Worm (Caenorhabditis elegans): ENCODE results near the gene srd-17.

Gene srd-17

ce11 chrV:13417513-13417912 lies 15.0 kb downstream of the srd-17 start, which contains the start of gene F53F1.6:
F53F1.6 (minus strand) TSS chrV:13417613.
- TF ChIP-seq cnd-1 (tag; optimal IDR thresholded peaks at IDR 0.05) = no peak
- no peak for TF ChIP-seq nhr-2 (tag; optimal IDR thresholded peaks at IDR 0.05)
- TF ChIP-seq mep-1 (tag; optimal IDR thresholded peaks at IDR 0.05) = no peak
- TF ChIP-seq elt-3 (tag; optimal IDR thresholded peaks at IDR 0.05) = no peak
- no peak for TF ChIP-seq mls-2 (tag; optimal IDR thresholded peaks at IDR 0.05)
- no peak for TF ChIP-seq elt-1 (tag; optimal IDR thresholded peaks at IDR 0.05; ENCODE audit: borderline replicate concordance, insufficient read depth)
- no peak for TF ChIP-seq nhr-28 (tag; optimal IDR thresholded peaks at IDR 0.05)
- no peak for TF ChIP-seq mab-5 (tag; optimal IDR thresholded peaks at IDR 0.05)
- TF ChIP-seq snpc-4 (tag; optimal IDR thresholded peaks at IDR 0.05) = no peak
- TF ChIP-seq ztf-11 (tag; optimal IDR thresholded peaks at IDR 0.05) = no peak
- TF ChIP-seq tbx-8 (GFP tag; optimal IDR thresholded peaks at IDR 0.05) = no peak
- TF ChIP-seq sptf-1 (tag; optimal IDR thresholded peaks at IDR 0.05) = no peak
- no peak for TF ChIP-seq ces-1 (GFP tag; optimal IDR thresholded peaks at IDR 0.05)
- no peak for TF ChIP-seq blmp-1 (tag; optimal IDR thresholded peaks at IDR 0.05)
- TF ChIP-seq drap-1 (GFP tag; optimal IDR thresholded peaks at IDR 0.05) = no peak
- no peak for TF ChIP-seq flh-1 (GFP tag; optimal IDR thresholded peaks at IDR 0.05)
- no peak for TF ChIP-seq ceh-39 (tag; optimal IDR thresholded peaks at IDR 0.05)
- TF ChIP-seq ceh-43 (GFP tag; optimal IDR thresholded peaks at IDR 0.05) = no peak
- TF ChIP-seq unc-120 (tag; optimal IDR thresholded peaks at IDR 0.05; ENCODE audit: poor library complexity, severe bottlenecking) = no peak

DNA sequence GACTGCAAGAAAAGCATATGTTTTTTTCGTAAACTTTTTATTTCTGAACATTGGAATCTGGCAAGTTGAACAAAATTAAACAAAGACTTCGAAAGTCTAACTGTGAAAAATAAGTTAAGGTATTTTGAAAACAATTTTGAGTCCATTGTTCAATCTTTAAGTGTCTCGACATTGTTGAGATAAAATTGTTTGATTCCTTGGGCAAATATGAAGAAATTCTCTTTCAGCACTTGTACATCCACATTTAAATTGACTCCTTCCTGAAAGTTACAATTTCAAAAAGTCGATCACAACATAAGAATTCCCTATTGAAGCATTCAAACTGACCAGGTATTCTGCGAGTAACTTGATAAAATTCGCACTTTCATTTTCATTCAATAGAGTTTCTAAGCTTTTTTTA lies 16.4 kb downstream of the srd-17 start:
- TF ChIP-seq lin-13 (tag; optimal IDR thresholded peaks at IDR 0.05) (no peak), unc-120 (tag; optimal IDR thresholded peaks at IDR 0.05; ENCODE audit: poor library complexity, severe bottlenecking) (no peak), mab-5 (tag; optimal IDR thresholded peaks at IDR 0.05) (no peak), ham-2 (GFP tag; optimal IDR thresholded peaks at IDR 0.05) (no peak), unc-62 (GFP tag; optimal IDR thresholded peaks at IDR 0.05) (no peak), snpc-4 (tag; optimal IDR thresholded peaks at IDR 0.05) (no peak)

DNA sequence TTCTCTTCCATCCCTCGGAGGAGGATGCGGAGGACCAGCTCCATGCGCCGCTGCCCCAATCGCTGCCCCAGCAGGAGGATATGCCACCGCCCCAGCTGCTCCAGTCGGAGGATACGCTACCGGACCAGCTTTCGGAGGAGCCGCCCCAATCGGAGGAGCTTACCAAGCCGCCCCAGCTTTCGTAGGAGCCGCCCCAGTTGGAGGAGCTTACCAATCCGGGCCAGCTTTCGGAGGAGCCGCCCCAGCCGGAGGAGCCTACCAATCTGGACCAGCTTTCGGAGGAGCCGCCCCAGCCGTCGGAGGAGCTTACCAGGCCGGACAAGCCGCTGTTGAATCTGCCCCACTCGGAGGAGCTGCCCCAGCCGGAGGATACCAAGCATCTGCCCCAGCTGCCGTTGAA lies 17.1 kb downstream of the srd-17 start:
- TF ChIP-seq ceh-83 (GFP tag; optimal IDR thresholded peaks at IDR 0.05) (peak; percentile 31), ceh-43 (GFP tag; optimal IDR thresholded peaks at IDR 0.05) (peak; percentile 6), drap-1 (GFP tag; optimal IDR thresholded peaks at IDR 0.05) (no peak)

DNA sequence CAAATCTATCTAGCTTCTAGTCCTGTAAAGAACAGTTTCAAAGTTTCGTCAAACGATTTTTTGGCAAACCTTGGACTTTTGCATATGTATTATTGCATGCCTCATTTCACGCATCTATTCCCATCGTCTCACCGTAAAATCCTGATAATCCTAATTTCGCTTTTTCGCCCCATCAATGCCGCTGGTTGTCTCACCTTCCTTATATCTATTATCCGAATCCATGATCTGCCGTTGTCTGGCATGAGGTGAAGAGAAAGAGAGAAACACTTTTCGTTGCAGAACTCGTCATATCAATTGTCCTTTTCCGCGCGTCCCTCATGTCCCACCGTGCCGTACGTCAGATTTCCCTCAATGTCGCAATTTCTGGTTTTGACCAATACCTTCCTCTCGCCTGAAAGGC lies 17.9 kb downstream of the srd-17 start, which contains the start of gene cut-2:
Gene cut-2, plus strand, starts transcription at position 365 of the 400 bp plus-strand sequence.
- TF ChIP-seq zip-8 (tag; optimal IDR thresholded peaks at IDR 0.05) (no peak), nhr-2 (tag; optimal IDR thresholded peaks at IDR 0.05) (no peak), snpc-4 (tag; optimal IDR thresholded peaks at IDR 0.05) (no peak), blmp-1 (tag; optimal IDR thresholded peaks at IDR 0.05) (peak; percentile 41), nhr-76 (tag; optimal IDR thresholded peaks at IDR 0.05) (no peak), lin-13 (tag; optimal IDR thresholded peaks at IDR 0.05) (no peak), ceh-39 (tag; optimal IDR thresholded peaks at IDR 0.05) (no peak), nhr-28 (tag; optimal IDR thresholded peaks at IDR 0.05) (no peak), nhr-12 (tag; optimal IDR thresholded peaks at IDR 0.05) (no peak), elt-1 (tag; optimal IDR thresholded peaks at IDR 0.05; ENCODE audit: borderline replicate concordance, insufficient read depth) (peak; percentile 71), sptf-1 (tag; optimal IDR thresholded peaks at IDR 0.05) (no peak)

- TF ChIP-seq unc-120 (tag; optimal IDR thresholded peaks at IDR 0.05; ENCODE audit: poor library complexity, severe bottlenecking) = no peak
- peak; percentile 57 for TF ChIP-seq blmp-1 (tag; optimal IDR thresholded peaks at IDR 0.05)
- peak; percentile 82 for TF ChIP-seq elt-1 (tag; optimal IDR thresholded peaks at IDR 0.05; ENCODE audit: borderline replicate concordance, insufficient read depth)
- peak; percentile 46 for TF ChIP-seq elt-3 (tag; optimal IDR thresholded peaks at IDR 0.05)
These were observed 19.2 kb downstream of the srd-17 start for ce11 chrV:13413301-13413700.

DNA sequence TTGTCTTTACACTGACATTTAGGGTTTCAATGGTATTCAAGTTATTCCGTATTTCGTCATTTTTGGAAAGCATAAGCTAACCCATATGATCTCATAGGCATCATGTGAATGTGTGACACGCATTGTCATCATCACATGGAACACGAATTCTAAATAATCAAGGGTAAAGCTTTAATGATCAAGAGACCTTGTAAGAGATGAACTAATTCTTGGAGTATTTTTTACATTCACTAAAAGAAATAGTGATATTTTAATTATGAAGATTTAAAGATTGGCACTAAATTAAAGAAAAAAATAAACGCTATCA lies 20.6 kb downstream of the srd-17 start:
- TF ChIP-seq lin-13 (tag; optimal IDR thresholded peaks at IDR 0.05) (no peak), ztf-11 (tag; optimal IDR thresholded peaks at IDR 0.05) (no peak), mls-2 (tag; optimal IDR thresholded peaks at IDR 0.05) (no peak)

DNA sequence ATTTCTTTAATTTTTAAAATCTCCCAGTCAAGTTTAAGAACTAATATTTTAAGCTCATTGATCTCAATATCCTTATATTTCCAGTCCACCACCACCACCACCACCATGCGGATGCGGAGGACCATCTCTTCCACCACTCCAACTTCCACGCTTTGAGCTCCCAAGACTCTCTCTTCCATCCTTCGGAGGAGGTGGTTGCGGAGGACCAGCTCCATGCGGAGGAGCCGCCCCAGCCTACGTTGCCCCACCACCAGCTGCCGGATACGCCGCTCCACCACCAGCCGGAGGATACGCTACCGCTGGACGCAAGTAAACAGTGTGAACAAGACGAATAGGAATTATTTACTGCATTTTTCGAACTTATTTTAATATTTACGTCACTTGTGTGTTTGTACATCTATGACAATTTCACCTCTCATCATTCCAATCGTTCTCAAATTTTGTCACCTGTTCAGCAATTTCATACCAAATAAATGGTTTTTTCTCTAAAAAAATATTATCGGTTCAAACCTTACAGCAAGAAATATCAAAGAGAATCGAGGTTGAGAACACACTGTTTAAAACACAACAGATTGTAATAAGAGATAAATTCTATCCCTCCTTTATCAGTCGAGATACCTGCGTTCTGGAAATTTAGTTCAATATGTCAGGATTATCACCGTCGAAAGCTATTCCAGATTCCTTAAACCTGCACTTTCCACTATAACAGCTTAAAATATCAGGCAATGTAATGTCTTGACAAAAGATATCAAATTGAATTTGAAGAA lies 21.1 kb downstream of the srd-17 start:
- TF ChIP-seq blmp-1 (tag; optimal IDR thresholded peaks at IDR 0.05) = no peak
- TF ChIP-seq ceh-83 (GFP tag; optimal IDR thresholded peaks at IDR 0.05) = no peak
- TF ChIP-seq unc-62 (GFP tag; optimal IDR thresholded peaks at IDR 0.05) = no peak
- TF ChIP-seq sem-2 (GFP tag; optimal IDR thresholded peaks at IDR 0.05) = no peak
- TF ChIP-seq flh-1 (GFP tag; optimal IDR thresholded peaks at IDR 0.05) = no peak
- no peak for TF ChIP-seq ceh-43 (GFP tag; optimal IDR thresholded peaks at IDR 0.05)
- TF ChIP-seq tbx-8 (GFP tag; optimal IDR thresholded peaks at IDR 0.05) = no peak
- no peak for TF ChIP-seq bed-3 (GFP tag; optimal IDR thresholded peaks at IDR 0.05)
